Worm (Caenorhabditis elegans) whole organism, L1 larva: ENCODE data around the gene npr-31.

Experiments
- C16A3.4 ChIP-seq: fragments of 150-350 bp; optimal IDR thresholded peaks from 2 replicates; lab custom pipeline; 2014; ENCODE audit warnings: missing biosample characterization, missing genetic modification characterization
- Y116A8C.19 ChIP-seq: sonication (generic microtip); optimal IDR thresholded peaks from 2 replicates; lab custom pipeline; 2016; ENCODE audit warnings: missing compliant biosample characterization, missing genetic modification characterization, borderline replicate concordance
- ceh-82 ChIP-seq, 3 experiments: fragments of 150-350 bp in 1 of 3; sonication (generic microtip) in 2 of 3; optimal IDR thresholded peaks; 2 replicates each; lab custom pipeline; 2014 to 2017; ENCODE audit warnings: missing biosample characterization in 3 of 3, missing genetic modification characterization in 3 of 3
- ces-1 ChIP-seq: fragments of 150-350 bp; optimal IDR thresholded peaks from 2 replicates; lab custom pipeline; 2014; ENCODE audit warnings: missing biosample characterization, missing genetic modification reagents, missing genetic modification characterization
- dpl-1 ChIP-seq, 3 experiments: fragments of 150-350 bp in 2 of 3; sonication (generic microtip) in 1 of 3; optimal IDR thresholded peaks; 2 replicates each; lab custom pipeline; 2014 to 2017; ENCODE audit warnings: missing biosample characterization in 3 of 3, missing genetic modification characterization in 3 of 3, missing genetic modification reagents in 3 of 3
- dsc-1 ChIP-seq: sonication (generic microtip); optimal IDR thresholded peaks from 2 replicates; lab custom pipeline; 2016; ENCODE audit warnings: mild to moderate bottlenecking, missing genetic modification characterization, missing compliant biosample characterization
- efl-1 ChIP-seq, 4 experiments: fragments of 150-350 bp; optimal IDR thresholded peaks in 3 of 4; peaks in 1 of 4; 1 replicate in 1 of 4; 2 replicates in 3 of 4; lab custom pipeline; 2014; ENCODE audit warnings: missing biosample characterization in 2 of 4, missing genetic modification characterization in 2 of 4, missing genetic modification reagents in 2 of 4
- egl-13 ChIP-seq: sonication (generic microtip); optimal IDR thresholded peaks from 2 replicates; lab custom pipeline; 2016; ENCODE audit warnings: missing genotype, missing genetic modification reagents, missing genetic modification characterization, missing compliant biosample characterization
- egl-27 ChIP-seq, 2 experiments: fragments of 150-350 bp in 1 of 2; sonication (generic microtip); optimal IDR thresholded peaks; 3 replicates each; lab custom pipeline; 2017 to 2018; ENCODE audit warnings: missing biosample characterization in 2 of 2, missing genetic modification characterization in 2 of 2, missing genetic modification reagents in 2 of 2
- elt-3 ChIP-seq, 6 experiments: fragments of 150-350 bp in 1 of 6; sonication (generic microtip); optimal IDR thresholded peaks; 2 replicates each; lab custom pipeline; 2017 to 2018; ENCODE audit warnings: missing biosample characterization in 6 of 6, missing genetic modification characterization in 6 of 6, inconsistent platforms in 1 of 6
- fkh-10 ChIP-seq: sonication (generic microtip); optimal IDR thresholded peaks from 2 replicates; lab custom pipeline; 2017; ENCODE audit warnings: missing biosample characterization, missing genetic modification reagents, missing genetic modification characterization
- hlh-4 ChIP-seq: sonication (generic microtip); optimal IDR thresholded peaks from 2 replicates; lab custom pipeline; 2016; ENCODE audit warnings: mild to moderate bottlenecking, missing genetic modification characterization, missing compliant biosample characterization
- hpl-2 ChIP-seq: fragments of 150-350 bp; optimal IDR thresholded peaks from 2 replicates; lab custom pipeline; 2014; ENCODE audit warnings: missing biosample characterization, missing genetic modification reagents, missing genetic modification characterization
- irx-1 ChIP-seq: sonication (generic microtip); optimal IDR thresholded peaks from 2 replicates; lab custom pipeline; 2016; ENCODE audit warnings: missing genetic modification characterization, missing compliant biosample characterization
- isw-1 ChIP-seq: fragments of 200-800 bp; sonication (Bioruptor generic); IDR thresholded peaks from 2 replicates; pipeline ENCODE4 v1.3.6; 2022; ENCODE audit warnings: missing genetic modification characterization, missing compliant biosample characterization
- lin-14 ChIP-seq: fragments of 200-800 bp; sonication (Bioruptor generic); optimal IDR thresholded peaks from 2 replicates; lab custom pipeline; 2018; ENCODE audit warnings: mild to moderate bottlenecking, missing genetic modification characterization, moderate library complexity, missing compliant biosample characterization
- lin-15B ChIP-seq: fragments of 150-350 bp; sonication (generic microtip); optimal IDR thresholded peaks from 3 replicates; lab custom pipeline; 2014; ENCODE audit warnings: missing biosample characterization, missing genetic modification characterization
- lin-35 ChIP-seq, 2 experiments: fragments of 150-350 bp; optimal IDR thresholded peaks; 2 replicates each; lab custom pipeline; 2014; ENCODE audit warnings: missing biosample characterization in 2 of 2, missing genetic modification characterization in 2 of 2, missing genetic modification reagents in 2 of 2
- lin-39 ChIP-seq: fragments of 150-350 bp; optimal IDR thresholded peaks from 2 replicates; lab custom pipeline; 2014; ENCODE audit warnings: missing biosample characterization, missing genetic modification reagents, missing genetic modification characterization
- lir-3 ChIP-seq: sonication (generic microtip); optimal IDR thresholded peaks from 2 replicates; lab custom pipeline; 2016; ENCODE audit warnings: mild to moderate bottlenecking, missing genetic modification characterization, moderate library complexity, missing compliant biosample characterization; ENCODE audit not compliant: poor library complexity
- lsy-2 ChIP-seq, 2 experiments: fragments of 150-350 bp; optimal IDR thresholded peaks; 2 replicates each; lab custom pipeline; 2014; ENCODE audit warnings: missing biosample characterization in 2 of 2, missing genetic modification characterization in 2 of 2
- mef-2 ChIP-seq: fragments of 150-350 bp; optimal IDR thresholded peaks from 2 replicates; lab custom pipeline; 2014; ENCODE audit warnings: missing biosample characterization, missing genetic modification characterization
- mep-1 ChIP-seq: fragments of 150-350 bp; optimal IDR thresholded peaks from 2 replicates; lab custom pipeline; 2014; ENCODE audit warnings: missing biosample characterization, missing genetic modification characterization
- nhr-11 ChIP-seq: fragments of 150-350 bp; optimal IDR thresholded peaks from 2 replicates; lab custom pipeline; 2014; ENCODE audit warnings: missing biosample characterization, missing genetic modification characterization
- nhr-12 ChIP-seq: sonication (generic microtip); optimal IDR thresholded peaks from 2 replicates; lab custom pipeline; 2017; ENCODE audit warnings: missing biosample characterization, missing genetic modification characterization
- nhr-20 ChIP-seq: sonication (generic microtip); optimal IDR thresholded peaks from 2 replicates; lab custom pipeline; 2016; ENCODE audit warnings: mild to moderate bottlenecking, missing genetic modification characterization, missing compliant biosample characterization
- nhr-237 ChIP-seq: fragments of 150-350 bp; optimal IDR thresholded peaks from 2 replicates; lab custom pipeline; 2014; ENCODE audit warnings: missing biosample characterization, missing genetic modification characterization
- nhr-47 ChIP-seq: sonication (generic microtip); optimal IDR thresholded peaks from 2 replicates; lab custom pipeline; 2016; ENCODE audit warnings: mild to moderate bottlenecking, missing genetic modification characterization, moderate library complexity, missing compliant biosample characterization
- nhr-84 ChIP-seq: sonication (generic microtip); optimal IDR thresholded peaks from 2 replicates; lab custom pipeline; 2017; ENCODE audit warnings: missing biosample characterization, missing genetic modification characterization
- nhr-85 ChIP-seq: sonication (generic microtip); peaks from one replicate; lab custom pipeline; 2016; ENCODE audit warnings: missing genetic modification characterization, inconsistent platforms, missing compliant biosample characterization
- pag-3 ChIP-seq: sonication (generic microtip); optimal IDR thresholded peaks from 2 replicates; lab custom pipeline; 2017; ENCODE audit warnings: missing genetic modification characterization, mild to moderate bottlenecking, missing compliant biosample characterization, antibody characterized with exemption, borderline replicate concordance; ENCODE audit not compliant: insufficient read depth
- pax-3 ChIP-seq: fragments of 200-800 bp; sonication (Bioruptor generic); optimal IDR thresholded peaks from 2 replicates; lab custom pipeline; 2018; ENCODE audit warnings: mild to moderate bottlenecking, missing genetic modification characterization, moderate library complexity, missing compliant biosample characterization
- pqm-1 ChIP-seq: sonication (generic microtip); optimal IDR thresholded peaks from 3 replicates; lab custom pipeline; 2017; ENCODE audit warnings: missing biosample characterization, missing genetic modification characterization
- rnt-1 ChIP-seq: sonication (generic microtip); optimal IDR thresholded peaks from 2 replicates; lab custom pipeline; 2016; ENCODE audit warnings: mild to moderate bottlenecking, missing genetic modification characterization, moderate library complexity, missing compliant biosample characterization
- snpc-4 ChIP-seq: fragments of 150-350 bp; optimal IDR thresholded peaks from 2 replicates; lab custom pipeline; 2014; ENCODE audit warnings: missing biosample characterization, missing genetic modification characterization
- tbx-2 ChIP-seq: sonication (generic microtip); optimal IDR thresholded peaks from 2 replicates; lab custom pipeline; 2016; ENCODE audit warnings: missing genetic modification characterization, missing compliant biosample characterization
- unc-130 ChIP-seq: fragments of 150-350 bp; optimal IDR thresholded peaks from 2 replicates; lab custom pipeline; 2017; ENCODE audit warnings: missing biosample characterization, missing genetic modification characterization, inconsistent platforms
- unc-98 ChIP-seq: fragments of 200-800 bp; sonication (Bioruptor generic); IDR thresholded peaks from 2 replicates; pipeline ENCODE4 v1.3.6; 2022; ENCODE audit warnings: missing genetic modification characterization, missing compliant biosample characterization
- vab-15 ChIP-seq: sonication (generic microtip); optimal IDR thresholded peaks from 2 replicates; lab custom pipeline; 2017; ENCODE audit warnings: missing genotype, mild to moderate bottlenecking, missing genetic modification characterization, missing compliant biosample characterization
- zag-1 ChIP-seq: fragments of 150-350 bp; optimal IDR thresholded peaks from 2 replicates; lab custom pipeline; 2014; ENCODE audit warnings: missing biosample characterization, missing genetic modification characterization
- zip-4 ChIP-seq: fragments of 200-800 bp; sonication (Bioruptor generic); optimal IDR thresholded peaks from 2 replicates; lab custom pipeline; 2018; ENCODE audit warnings: mild to moderate bottlenecking, missing genetic modification characterization, moderate library complexity, missing compliant biosample characterization
- ztf-4 ChIP-seq: fragments of 150-350 bp; optimal IDR thresholded peaks from 2 replicates; lab custom pipeline; 2014; ENCODE audit warnings: missing biosample characterization, missing genetic modification characterization

npr-31 gene

DNA sequence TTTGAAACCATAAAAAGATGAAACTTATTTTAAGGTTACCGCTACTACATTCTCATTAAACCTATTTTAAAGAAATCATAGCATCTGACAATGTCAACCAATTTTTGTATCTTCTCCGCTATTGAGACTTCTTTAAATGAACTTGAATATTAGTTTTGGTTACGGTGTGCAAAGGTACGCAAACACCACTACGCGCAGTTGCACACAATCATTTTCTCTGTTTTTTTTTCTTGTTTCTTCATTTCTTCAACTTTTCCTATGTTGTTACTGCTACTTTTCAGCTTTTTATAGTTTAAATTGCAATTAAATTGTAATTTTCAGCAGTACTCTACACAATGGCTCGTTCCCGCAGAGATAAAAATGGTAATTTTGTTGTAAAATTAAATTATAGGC is 32.8 kb upstream of the npr-31 start, which contains the start of gene F10E7.5 (continued):
- TF ChIP-seq nhr-47 (peak; percentile 55), dpl-1 (GFP tag; optimal IDR thresholded peaks at IDR 0.05; lab: Kevin White, UChicago) (peak; percentile 21 to 69 (median 68)), C16A3.4 (tag; lab: Kevin White, UChicago) (peak; percentile 66), zag-1 (tag; lab: Kevin White, UChicago) (no peak), dsc-1 (tag; lab: Kevin White, UChicago) (peak; percentile 19), pax-3 (tag; lab: Kevin White, UChicago) (no peak), unc-130 (tag; lab: Kevin White, UChicago) (peak; percentile 40), isw-1 (GFP tag; lab: Robert Waterston, UW) (peak; percentile 35; the same call in 1 of the 2 replicates), pag-3 (tag; lab: Kevin White, UChicago) (no peak), nhr-20 (peak; percentile 15), ces-1 (GFP tag; lab: Kevin White, UChicago) (no peak), lin-35 (GFP tag; optimal IDR thresholded peaks at IDR 0.05; lab: Kevin White, UChicago) (peak; percentile 51 to 68), Y116A8C.19 (tag; lab: Kevin White, UChicago) (no peak), egl-27 (tag; optimal IDR thresholded peaks at IDR 0.05; lab: Kevin White, UChicago) (no peak), lir-3 (tag; lab: Kevin White, UChicago) (no peak), rnt-1 (tag; lab: Kevin White, UChicago) (peak; percentile 53), nhr-85 (tag; lab: Kevin White, UChicago) (peak; percentile 48), mep-1 (peak; percentile 83), lsy-2 (tag; optimal IDR thresholded peaks at IDR 0.05; lab: Kevin White, UChicago) (peak; percentile 97 to 99), lin-15B (tag; lab: Kevin White, UChicago) (peak; percentile 0), ceh-82 (tag; optimal IDR thresholded peaks at IDR 0.05; lab: Kevin White, UChicago) (peak; percentile 44 to 58 (median 44))

DNA sequence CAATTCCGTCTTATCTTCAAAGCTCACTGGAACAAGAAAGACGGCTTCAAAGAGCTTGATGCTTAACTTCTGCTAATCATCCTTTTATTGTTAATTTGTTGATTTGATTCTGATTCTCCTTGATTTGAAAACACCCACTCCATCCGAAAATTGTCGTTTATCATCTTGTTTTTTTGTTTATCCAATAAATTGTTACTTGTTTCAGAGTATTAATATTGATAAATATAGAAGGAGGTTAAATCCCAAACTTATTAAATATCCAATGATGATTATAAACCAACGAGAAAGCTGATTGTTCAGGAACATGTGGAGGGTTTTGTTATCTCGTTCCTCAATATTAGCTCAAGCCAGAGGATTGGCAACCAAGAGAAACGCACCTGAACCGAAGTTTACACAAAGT is 31.6 kb upstream of the npr-31 start, which contains the start of gene F10E7.6:
Gene F10E7.6 (plus strand): TSS at position 301 of the 400 bp plus-strand sequence.
- no peak for TF ChIP-seq nhr-12 (tag; lab: Kevin White, UChicago)
- TF ChIP-seq zip-4 (GFP tag; lab: Kevin White, UChicago), result no peak
- no peak for TF ChIP-seq rnt-1 (tag; lab: Kevin White, UChicago)
- TF ChIP-seq fkh-10 (GFP tag; lab: Kevin White, UChicago), result no peak
- no peak for TF ChIP-seq lin-35 (GFP tag; optimal IDR thresholded peaks at IDR 0.05; lab: Kevin White, UChicago)
- no peak for TF ChIP-seq ces-1 (GFP tag; lab: Kevin White, UChicago)
- TF ChIP-seq vab-15 (tag; lab: Kevin White, UChicago), result no peak
- no peak for TF ChIP-seq egl-13 (tag; lab: Kevin White, UChicago)
- TF ChIP-seq lin-14, result no peak
- no peak for TF ChIP-seq elt-3 (tag; optimal IDR thresholded peaks at IDR 0.05; lab: Kevin White, UChicago)
- TF ChIP-seq ztf-4 (tag; lab: Kevin White, UChicago), result no peak
- no peak for TF ChIP-seq unc-98 (GFP tag; lab: Robert Waterston, UW)

DNA sequence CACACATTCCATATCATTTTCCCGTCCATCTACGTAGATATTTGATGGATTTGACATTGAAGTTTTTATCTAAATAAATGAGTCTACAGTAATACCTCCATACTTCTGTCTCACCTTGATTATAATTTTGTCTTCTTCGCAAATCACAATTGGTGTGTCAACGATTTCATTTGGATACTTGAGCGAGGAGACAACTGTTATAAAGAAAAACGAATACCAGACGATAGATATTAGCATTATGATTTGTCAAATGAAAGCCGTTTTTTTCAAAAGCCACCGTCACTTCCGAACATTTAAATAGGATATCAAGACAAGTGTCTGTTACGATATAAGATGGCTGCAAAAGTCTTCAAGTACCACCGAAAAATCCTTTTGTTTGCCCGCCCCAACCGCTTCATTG is 28.8 kb upstream of the npr-31 start, which contains the start of gene cutl-5:
Gene cutl-5 (minus strand): TSS at position 269 of the 400 bp plus-strand sequence.
- TF ChIP-seq irx-1 (tag; lab: Kevin White, UChicago) (no peak), pag-3 (tag; lab: Kevin White, UChicago) (no peak), hlh-4 (tag; lab: Kevin White, UChicago) (no peak), efl-1 (optimal IDR thresholded peaks at IDR 0.05; lab: Kevin White, UChicago) (no peak), efl-1 (GFP tag; optimal IDR thresholded peaks at IDR 0.05 in 1 of 2; lab: Kevin White, UChicago) (no peak), mef-2 (no peak), snpc-4 (tag; lab: Kevin White, UChicago) (no peak), tbx-2 (tag; lab: Kevin White, UChicago) (no peak), hpl-2 (GFP tag; lab: Kevin White, UChicago) (no peak), pqm-1 (no peak), zag-1 (tag; lab: Kevin White, UChicago) (no peak), pax-3 (tag; lab: Kevin White, UChicago) (no peak), nhr-237 (tag; lab: Kevin White, UChicago) (no peak), C16A3.4 (tag; lab: Kevin White, UChicago) (no peak), nhr-84 (tag; lab: Kevin White, UChicago) (no peak), nhr-11 (tag; lab: Kevin White, UChicago) (no peak), lin-39 (no peak), egl-27 (tag; optimal IDR thresholded peaks at IDR 0.05; lab: Kevin White, UChicago) (no peak)
